Worm (Caenorhabditis elegans) whole organism, L1 larva: ENCODE measurements around the gene vrk-1.

Source experiments
- C04F5.9 ChIP-seq: sonication (generic microtip); optimal IDR thresholded peaks from 2 replicates; lab custom pipeline; 2016; ENCODE audit warnings: missing genetic modification characterization, missing compliant biosample characterization
- F16B12.6 ChIP-seq: fragments of 150-350 bp; optimal IDR thresholded peaks from 2 replicates; lab custom pipeline; 2014; ENCODE audit warnings: missing biosample characterization, missing genetic modification characterization
- Y116A8C.19 ChIP-seq: sonication (generic microtip); optimal IDR thresholded peaks from 2 replicates; lab custom pipeline; 2016; ENCODE audit warnings: missing compliant biosample characterization, missing genetic modification characterization, borderline replicate concordance
- alr-1 ChIP-seq: fragments of 200-800 bp; sonication (Bioruptor generic); optimal IDR thresholded peaks from 2 replicates; lab custom pipeline; 2018; ENCODE audit warnings: borderline replicate concordance, mild to moderate bottlenecking, missing genetic modification characterization, missing compliant biosample characterization
- blmp-1 ChIP-seq: fragments of 150-350 bp; optimal IDR thresholded peaks from 2 replicates; lab custom pipeline; 2014; ENCODE audit warnings: missing biosample characterization, missing genetic modification characterization
- ceh-63 ChIP-seq: fragments of 200-800 bp; sonication (Bioruptor generic); optimal IDR thresholded peaks from 2 replicates; lab custom pipeline; 2018; ENCODE audit warnings: mild to moderate bottlenecking, missing genetic modification characterization, missing compliant biosample characterization
- ceh-8 ChIP-seq: fragments of 200-800 bp; sonication (Bioruptor generic); optimal IDR thresholded peaks from 2 replicates; lab custom pipeline; 2018; ENCODE audit warnings: mild to moderate bottlenecking, missing genetic modification characterization, moderate library complexity, missing compliant biosample characterization
- ceh-88 ChIP-seq: fragments of 200-800 bp; sonication (Bioruptor generic); IDR thresholded peaks from 2 replicates; pipeline ENCODE4 v1.3.6; 2022; ENCODE audit warnings: missing genetic modification characterization, missing compliant biosample characterization
- ceh-90 ChIP-seq: sonication (generic microtip); optimal IDR thresholded peaks from 2 replicates; lab custom pipeline; 2016; ENCODE audit warnings: missing genetic modification characterization, missing compliant biosample characterization
- ces-1 ChIP-seq: fragments of 150-350 bp; optimal IDR thresholded peaks from 2 replicates; lab custom pipeline; 2014; ENCODE audit warnings: missing biosample characterization, missing genetic modification reagents, missing genetic modification characterization
- dpl-1 ChIP-seq, 3 experiments: fragments of 150-350 bp in 2 of 3; sonication (generic microtip) in 1 of 3; optimal IDR thresholded peaks; 2 replicates each; lab custom pipeline; 2014 to 2017; ENCODE audit warnings: missing biosample characterization in 3 of 3, missing genetic modification characterization in 3 of 3, missing genetic modification reagents in 3 of 3
- dsc-1 ChIP-seq: sonication (generic microtip); optimal IDR thresholded peaks from 2 replicates; lab custom pipeline; 2016; ENCODE audit warnings: mild to moderate bottlenecking, missing genetic modification characterization, missing compliant biosample characterization
- egl-13 ChIP-seq: sonication (generic microtip); optimal IDR thresholded peaks from 2 replicates; lab custom pipeline; 2016; ENCODE audit warnings: missing genotype, missing genetic modification reagents, missing genetic modification characterization, missing compliant biosample characterization
- egl-27 ChIP-seq, 2 experiments: fragments of 150-350 bp in 1 of 2; sonication (generic microtip); optimal IDR thresholded peaks; 3 replicates each; lab custom pipeline; 2017 to 2018; ENCODE audit warnings: missing biosample characterization in 2 of 2, missing genetic modification characterization in 2 of 2, missing genetic modification reagents in 2 of 2
- elt-2 ChIP-seq: sonication (generic microtip); optimal IDR thresholded peaks from 2 replicates; lab custom pipeline; 2016; ENCODE audit warnings: missing genetic modification characterization, mild to moderate bottlenecking, inconsistent platforms, missing compliant biosample characterization, missing genetic modification reagents
- elt-3 ChIP-seq, 6 experiments: fragments of 150-350 bp in 1 of 6; sonication (generic microtip); optimal IDR thresholded peaks; 2 replicates each; lab custom pipeline; 2017 to 2018; ENCODE audit warnings: missing biosample characterization in 6 of 6, missing genetic modification characterization in 6 of 6, inconsistent platforms in 1 of 6
- ets-5 ChIP-seq: fragments of 200-800 bp; sonication (Bioruptor generic); IDR thresholded peaks from 2 replicates; pipeline ENCODE4 v1.3.6; 2022; ENCODE audit warnings: missing genetic modification characterization, missing compliant biosample characterization
- fkh-10 ChIP-seq: sonication (generic microtip); optimal IDR thresholded peaks from 2 replicates; lab custom pipeline; 2017; ENCODE audit warnings: missing biosample characterization, missing genetic modification reagents, missing genetic modification characterization
- fkh-4 ChIP-seq: sonication (generic microtip); optimal IDR thresholded peaks from 2 replicates; lab custom pipeline; 2016; ENCODE audit warnings: missing compliant biosample characterization, missing genetic modification characterization, borderline replicate concordance
- fkh-8 ChIP-seq: sonication (generic microtip); optimal IDR thresholded peaks from 2 replicates; lab custom pipeline; 2016; ENCODE audit warnings: mild to moderate bottlenecking, missing genetic modification characterization, missing compliant biosample characterization
- fos-1 ChIP-seq: fragments of 150-350 bp; optimal IDR thresholded peaks from 2 replicates; lab custom pipeline; 2014; ENCODE audit warnings: missing biosample characterization, missing genetic modification characterization
- irx-1 ChIP-seq: sonication (generic microtip); optimal IDR thresholded peaks from 2 replicates; lab custom pipeline; 2016; ENCODE audit warnings: missing genetic modification characterization, missing compliant biosample characterization
- lin-14 ChIP-seq: fragments of 200-800 bp; sonication (Bioruptor generic); optimal IDR thresholded peaks from 2 replicates; lab custom pipeline; 2018; ENCODE audit warnings: mild to moderate bottlenecking, missing genetic modification characterization, moderate library complexity, missing compliant biosample characterization
- lin-35 ChIP-seq, 2 experiments: fragments of 150-350 bp; optimal IDR thresholded peaks; 2 replicates each; lab custom pipeline; 2014; ENCODE audit warnings: missing biosample characterization in 2 of 2, missing genetic modification characterization in 2 of 2, missing genetic modification reagents in 2 of 2
- lsy-2 ChIP-seq, 2 experiments: fragments of 150-350 bp; optimal IDR thresholded peaks; 2 replicates each; lab custom pipeline; 2014; ENCODE audit warnings: missing biosample characterization in 2 of 2, missing genetic modification characterization in 2 of 2
- mab-9 ChIP-seq: fragments of 200-800 bp; sonication (Bioruptor generic); IDR thresholded peaks from 2 replicates; pipeline ENCODE4 v1.3.6; 2022; ENCODE audit warnings: missing genetic modification reagents, missing genetic modification characterization, missing compliant biosample characterization
- mdl-1 ChIP-seq, 2 experiments: fragments of 150-350 bp; optimal IDR thresholded peaks; 2 replicates each; lab custom pipeline; 2014 to 2017; ENCODE audit warnings: missing biosample characterization in 2 of 2, missing genetic modification characterization in 2 of 2, inconsistent platforms in 1 of 2
- mep-1 ChIP-seq: fragments of 150-350 bp; optimal IDR thresholded peaks from 2 replicates; lab custom pipeline; 2014; ENCODE audit warnings: missing biosample characterization, missing genetic modification characterization
- nhr-12 ChIP-seq: sonication (generic microtip); optimal IDR thresholded peaks from 2 replicates; lab custom pipeline; 2017; ENCODE audit warnings: missing biosample characterization, missing genetic modification characterization
- nhr-19 ChIP-seq: fragments of 200-800 bp; sonication (Bioruptor generic); conservative IDR thresholded peaks from 2 replicates; pipeline ENCODE4 v1.3.6; 2022; ENCODE audit warnings: missing genetic modification characterization, missing compliant biosample characterization
- nhr-85 ChIP-seq: sonication (generic microtip); peaks from one replicate; lab custom pipeline; 2016; ENCODE audit warnings: missing genetic modification characterization, inconsistent platforms, missing compliant biosample characterization
- pag-3 ChIP-seq: sonication (generic microtip); optimal IDR thresholded peaks from 2 replicates; lab custom pipeline; 2017; ENCODE audit warnings: missing genetic modification characterization, mild to moderate bottlenecking, missing compliant biosample characterization, antibody characterized with exemption, borderline replicate concordance; ENCODE audit not compliant: insufficient read depth
- pqm-1 ChIP-seq: sonication (generic microtip); optimal IDR thresholded peaks from 3 replicates; lab custom pipeline; 2017; ENCODE audit warnings: missing biosample characterization, missing genetic modification characterization
- snpc-4 ChIP-seq: fragments of 150-350 bp; optimal IDR thresholded peaks from 2 replicates; lab custom pipeline; 2014; ENCODE audit warnings: missing biosample characterization, missing genetic modification characterization
- sox-4 ChIP-seq: sonication (generic microtip); optimal IDR thresholded peaks from 2 replicates; lab custom pipeline; 2016; ENCODE audit warnings: missing genetic modification characterization, missing compliant biosample characterization
- sptf-1 ChIP-seq: fragments of 150-350 bp; optimal IDR thresholded peaks from 2 replicates; lab custom pipeline; 2014; ENCODE audit warnings: missing biosample characterization, missing genetic modification characterization
- sup-37 ChIP-seq: fragments of 200-800 bp; sonication (Bioruptor generic); optimal IDR thresholded peaks from 2 replicates; lab custom pipeline; 2018; ENCODE audit warnings: mild to moderate bottlenecking, missing genetic modification characterization, missing compliant biosample characterization
- tbx-2 ChIP-seq: sonication (generic microtip); optimal IDR thresholded peaks from 2 replicates; lab custom pipeline; 2016; ENCODE audit warnings: missing genetic modification characterization, missing compliant biosample characterization
- tlp-1 ChIP-seq: fragments of 150-350 bp; optimal IDR thresholded peaks from 2 replicates; lab custom pipeline; 2014; ENCODE audit warnings: missing biosample characterization, missing genetic modification characterization
- unc-30 ChIP-seq: sonication (generic microtip); optimal IDR thresholded peaks from 2 replicates; lab custom pipeline; 2017; ENCODE audit warnings: missing biosample characterization, missing genetic modification characterization
- unc-86 ChIP-seq: sonication (generic microtip); optimal IDR thresholded peaks from 2 replicates; lab custom pipeline; 2016; ENCODE audit warnings: missing genetic modification characterization, missing compliant biosample characterization
- unc-98 ChIP-seq: fragments of 200-800 bp; sonication (Bioruptor generic); IDR thresholded peaks from 2 replicates; pipeline ENCODE4 v1.3.6; 2022; ENCODE audit warnings: missing genetic modification characterization, missing compliant biosample characterization
- xbp-1 ChIP-seq: sonication (generic microtip); optimal IDR thresholded peaks from 2 replicates; lab custom pipeline; 2016; ENCODE audit warnings: missing genetic modification characterization, missing compliant biosample characterization
- zag-1 ChIP-seq: fragments of 150-350 bp; optimal IDR thresholded peaks from 2 replicates; lab custom pipeline; 2014; ENCODE audit warnings: missing biosample characterization, missing genetic modification characterization
- zip-4 ChIP-seq: fragments of 200-800 bp; sonication (Bioruptor generic); optimal IDR thresholded peaks from 2 replicates; lab custom pipeline; 2018; ENCODE audit warnings: mild to moderate bottlenecking, missing genetic modification characterization, moderate library complexity, missing compliant biosample characterization

vrk-1 gene

ce11 chrII:5873564-5874070 lies 48.1 kb upstream of the vrk-1 start, which contains the start of gene tex-2 (continued):
- TF ChIP-seq Y116A8C.19 (no peak), ceh-8 (GFP tag; lab: Kevin White, UChicago) (no peak), nhr-85 (tag; lab: Kevin White, UChicago) (no peak), alr-1 (tag; lab: Kevin White, UChicago) (no peak), snpc-4 (tag; lab: Kevin White, UChicago) (no peak), dpl-1 (GFP tag; optimal IDR thresholded peaks at IDR 0.05; lab: Kevin White, UChicago) (peak in 2 of 3 experiments; percentile 3 to 14), ces-1 (no peak), lin-35 (GFP tag; optimal IDR thresholded peaks at IDR 0.05; lab: Kevin White, UChicago) (no peak), ceh-63 (no peak), egl-13 (tag; lab: Kevin White, UChicago) (no peak), lin-14 (GFP tag; lab: Kevin White, UChicago) (peak; percentile 62), sox-4 (tag; lab: Kevin White, UChicago) (no peak), egl-27 (tag; optimal IDR thresholded peaks at IDR 0.05; lab: Kevin White, UChicago) (no peak), xbp-1 (tag; lab: Kevin White, UChicago) (peak; percentile 19), ceh-90 (tag; lab: Kevin White, UChicago) (no peak), unc-30 (no peak), nhr-19 (GFP tag; lab: Robert Waterston, UW) (no peak), irx-1 (tag; lab: Kevin White, UChicago) (no peak), unc-98 (GFP tag; lab: Robert Waterston, UW) (0 out of 2 replicates have a peak, but pooled peaks have one; percentile 14), C04F5.9 (tag; lab: Kevin White, UChicago) (no peak), blmp-1 (tag; lab: Kevin White, UChicago) (no peak), zip-4 (GFP tag; lab: Kevin White, UChicago) (no peak), fkh-10 (GFP tag; lab: Kevin White, UChicago) (no peak), ets-5 (GFP tag; lab: Robert Waterston, UW) (no peak), elt-3 (tag; optimal IDR thresholded peaks at IDR 0.05; lab: Kevin White, UChicago) (no peak), nhr-12 (tag; lab: Kevin White, UChicago) (no peak), fkh-4 (tag; lab: Kevin White, UChicago) (no peak), elt-2 (peak; percentile 57), zag-1 (tag; lab: Kevin White, UChicago) (no peak), pag-3 (no peak), lsy-2 (tag; optimal IDR thresholded peaks at IDR 0.05; lab: Kevin White, UChicago) (peak; percentile 7 to 22), mep-1 (tag; lab: Kevin White, UChicago) (no peak), ceh-88 (GFP tag; lab: Robert Waterston, UW) (no peak), F16B12.6 (tag; lab: Kevin White, UChicago) (no peak), pqm-1 (tag; lab: Kevin White, UChicago) (no peak), dsc-1 (tag; lab: Kevin White, UChicago) (no peak), unc-86 (tag; lab: Kevin White, UChicago) (peak; percentile 4), sup-37 (GFP tag; lab: Kevin White, UChicago) (no peak), tbx-2 (tag; lab: Kevin White, UChicago) (no peak), tlp-1 (tag; lab: Kevin White, UChicago) (no peak), mab-9 (GFP tag; lab: Robert Waterston, UW) (no peak), fos-1 (no peak), mdl-1 (tag; optimal IDR thresholded peaks at IDR 0.05; lab: Kevin White, UChicago) (no peak), fkh-8 (tag; lab: Kevin White, UChicago) (no peak), sptf-1 (tag; lab: Kevin White, UChicago) (no peak)
